Worm (Caenorhabditis elegans): ENCODE results near the gene nspb-12.
A peak's percentile ranks its signal among the peaks of the same experiment; 100 is the strongest.

Gene nspb-12

DNA sequence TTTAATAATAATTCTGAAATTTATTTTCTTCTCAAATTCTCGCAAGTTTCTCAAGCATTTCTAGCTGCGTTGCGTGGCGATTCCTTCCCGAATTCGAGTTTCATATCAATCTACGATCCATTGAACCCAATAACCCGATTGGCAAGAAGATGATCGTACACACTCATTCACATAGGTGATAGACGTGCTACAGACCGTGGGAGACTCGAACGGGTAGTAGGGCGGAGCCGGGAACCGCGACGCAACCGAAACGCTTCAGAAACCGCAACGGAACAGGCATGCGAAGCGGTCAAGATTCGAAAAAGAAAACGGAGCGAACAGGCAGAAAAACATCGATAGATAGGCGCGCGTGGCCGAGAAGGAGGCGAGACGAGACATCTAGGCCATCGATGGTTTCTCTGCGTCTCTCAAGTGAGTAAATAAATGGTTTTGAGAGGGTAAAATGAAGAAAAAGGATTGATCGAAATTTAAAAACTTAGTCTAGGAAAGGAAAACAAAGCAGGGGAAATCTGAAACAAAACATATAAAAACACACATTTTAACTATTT, 34.9 kb upstream of the nspb-12 start, which contains the start of gene madf-11 (continued):
- peak; percentile 82 for TF ChIP-seq nhr-77 (tag; optimal IDR thresholded peaks at IDR 0.05)
- TF ChIP-seq nhr-102 (tag; optimal IDR thresholded peaks at IDR 0.05) = no peak
- peak; percentile 17 for TF ChIP-seq nhr-48 (tag; optimal IDR thresholded peaks at IDR 0.05)
- no peak for TF ChIP-seq ztf-11 (tag; optimal IDR thresholded peaks at IDR 0.05)
- TF ChIP-seq dmd-9 (GFP tag; IDR thresholded peaks at IDR 0.05) = no peak
- TF ChIP-seq F44E2.7 (GFP tag; IDR thresholded peaks at IDR 0.05) = no peak
- TF ChIP-seq ces-1 (GFP tag; optimal IDR thresholded peaks at IDR 0.05) = no peak
- no peak for TF ChIP-seq mxl-2 (GFP tag; conservative IDR thresholded peaks at IDR 0.05)
- TF ChIP-seq lir-3 (tag; optimal IDR thresholded peaks at IDR 0.05) = no peak
- TF ChIP-seq nhr-28 (tag; optimal IDR thresholded peaks at IDR 0.05) = peak; percentile 77
- TF ChIP-seq hlh-11 (tag; optimal IDR thresholded peaks at IDR 0.05) = peak; percentile 74
- TF ChIP-seq ZK546.5 (tag; optimal IDR thresholded peaks at IDR 0.05) = no peak
- TF ChIP-seq dmd-8 (GFP tag; IDR thresholded peaks at IDR 0.05) = no peak
- TF ChIP-seq gei-8 (GFP tag; optimal IDR thresholded peaks at IDR 0.05) = no peak
- TF ChIP-seq F26F4.8 (GFP tag; conservative IDR thresholded peaks at IDR 0.05) = no peak
- no peak for TF ChIP-seq nhr-237 (tag; optimal IDR thresholded peaks at IDR 0.05)
- TF ChIP-seq nhr-6 (tag; optimal IDR thresholded peaks at IDR 0.05) = peak; percentile 69
- peak; percentile 64; the same call in 1 of the 2 replicates for TF ChIP-seq arid-1 (GFP tag; conservative IDR thresholded peaks at IDR 0.05)
- no peak for TF ChIP-seq ztf-7 (tag; optimal IDR thresholded peaks at IDR 0.05)
- 0 out of 2 replicates have a peak, but pooled peaks have one; percentile 44 for TF ChIP-seq madf-9 (GFP tag; conservative IDR thresholded peaks at IDR 0.05)
- TF ChIP-seq ceh-62 (tag; optimal IDR thresholded peaks at IDR 0.05) = no peak
- TF ChIP-seq zip-2 (tag; optimal IDR thresholded peaks at IDR 0.05) = no peak
- TF ChIP-seq F49E8.2 (tag; optimal IDR thresholded peaks at IDR 0.05; ENCODE audit: borderline replicate concordance) = no peak
- TF ChIP-seq sdz-12 (GFP tag; optimal IDR thresholded peaks at IDR 0.05) = no peak
- TF ChIP-seq tra-1 (GFP tag; IDR thresholded peaks at IDR 0.05) = 0 out of 2 replicates have a peak, but pooled peaks have one; percentile 12
- no peak for TF ChIP-seq lin-1 (GFP tag; IDR thresholded peaks at IDR 0.05)
- peak; percentile 78 for TF ChIP-seq dve-1 (tag; optimal IDR thresholded peaks at IDR 0.05; ENCODE audit: insufficient read depth)
- peak; percentile 96 for TF ChIP-seq mes-2 (tag; optimal IDR thresholded peaks at IDR 0.05; ENCODE audit: poor library complexity, severe bottlenecking)
- no peak for TF ChIP-seq saeg-2 (GFP tag; IDR thresholded peaks at IDR 0.05)
- TF ChIP-seq unc-130 (GFP tag; optimal IDR thresholded peaks at IDR 0.05) = peak; percentile 7
- TF ChIP-seq mxl-3 (GFP tag; optimal IDR thresholded peaks at IDR 0.05) = peak; percentile 79
- TF ChIP-seq zfp-3 (GFP tag; conservative IDR thresholded peaks at IDR 0.05) = no peak
- TF ChIP-seq Y5F2A.4 (GFP tag; optimal IDR thresholded peaks at IDR 0.05) = no peak
- no peak for TF ChIP-seq pha-4 (GFP tag; IDR thresholded peaks at IDR 0.05)
- no peak for TF ChIP-seq pha-4 (tag; optimal IDR thresholded peaks at IDR 0.05)
- peak; percentile 83 for TF ChIP-seq fkh-10 (GFP tag; optimal IDR thresholded peaks at IDR 0.05)
- TF ChIP-seq daf-19 (GFP tag; conservative IDR thresholded peaks at IDR 0.05) = no peak
- no peak for TF ChIP-seq T20F7.1 (GFP tag; optimal IDR thresholded peaks at IDR 0.05)
- no peak for TF ChIP-seq nhr-111 (GFP tag; optimal IDR thresholded peaks at IDR 0.05)
- TF ChIP-seq lin-13 (GFP tag; optimal IDR thresholded peaks at IDR 0.05) = peak; percentile 51
- no peak for TF ChIP-seq daf-16 (GFP tag; optimal IDR thresholded peaks at IDR 0.05)
- peak; percentile 62 for TF ChIP-seq daf-16 (tag; optimal IDR thresholded peaks at IDR 0.05)
- no peak for TF ChIP-seq cey-2 (tag; optimal IDR thresholded peaks at IDR 0.05; ENCODE audit: borderline replicate concordance, insufficient read depth)
- TF ChIP-seq nhr-41 (GFP tag; IDR thresholded peaks at IDR 0.05) = no peak
- TF ChIP-seq ceh-28 (tag; optimal IDR thresholded peaks at IDR 0.05) = peak; percentile 42
- peak; percentile 71 for TF ChIP-seq hmg-1.1 (GFP tag; IDR thresholded peaks at IDR 0.05)
- no peak for TF ChIP-seq ceh-82 (tag; optimal IDR thresholded peaks at IDR 0.05)
- no peak for TF ChIP-seq spr-1 (tag; optimal IDR thresholded peaks at IDR 0.05)
- peak; percentile 52 for TF ChIP-seq lin-38 (GFP tag; IDR thresholded peaks at IDR 0.05)
- no peak for TF ChIP-seq ama-1 (optimal IDR thresholded peaks at IDR 0.05)
- TF ChIP-seq lim-7 (GFP tag; IDR thresholded peaks at IDR 0.05) = no peak
